Worm (Caenorhabditis elegans): Measurements from ENCODE around the gene clec-225.

DNA sequence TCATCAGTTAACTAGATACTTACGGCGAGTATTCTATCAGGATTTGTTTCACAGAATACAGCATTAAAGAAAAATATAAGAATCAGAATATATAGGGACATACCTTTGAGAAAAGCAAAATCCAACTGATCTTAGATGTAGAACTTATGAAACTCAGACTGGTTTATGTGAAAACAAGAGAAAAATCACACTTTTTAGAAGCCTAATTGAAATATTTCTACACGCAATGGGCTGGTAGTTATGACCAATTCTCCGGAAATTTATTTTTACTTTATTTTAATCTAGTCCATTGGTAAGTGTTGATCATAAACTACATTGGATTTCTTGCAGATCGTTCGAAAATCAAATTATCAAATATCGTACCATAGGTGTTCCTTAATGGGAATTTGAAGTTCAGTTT is 49.5 kb upstream of the clec-225 start, which contains the start of gene T09E8.4:
- TF ChIP-seq aly-1 (tag; optimal IDR thresholded peaks at IDR 0.05) (no peak), hmg-4 (GFP tag; optimal IDR thresholded peaks at IDR 0.05) (no peak), F13C5.2 (tag; optimal IDR thresholded peaks at IDR 0.05) (no peak), B0310.2 (tag; optimal IDR thresholded peaks at IDR 0.05) (no peak), ama-1 (optimal IDR thresholded peaks at IDR 0.05) (no peak), flt-1 (GFP tag; IDR thresholded peaks at IDR 0.05) (no peak), hmbx-1 (tag; optimal IDR thresholded peaks at IDR 0.05) (no peak), hnd-1 (tag; optimal IDR thresholded peaks at IDR 0.05) (no peak), tbx-11 (GFP tag; IDR thresholded peaks at IDR 0.05) (no peak), tbx-37 (GFP tag; conservative IDR thresholded peaks at IDR 0.05) (no peak), ets-7 (tag; optimal IDR thresholded peaks at IDR 0.05) (no peak)
